Fruit fly (Drosophila melanogaster) whole organism, pupa: Measurements from ENCODE around the gene ATPsynCF6.

Experiments
- CG10348 ChIP-seq: fragments of 200-800 bp; sonication (Bioruptor generic); IDR thresholded peaks from 2 replicates; pipeline ENCODE4 v1.3.6; 2022; ENCODE audit warnings: missing biosample characterization, missing genetic modification characterization
- CG12605 ChIP-seq: fragments of 200-800 bp; sonication (Bioruptor generic); IDR thresholded peaks from 2 replicates; pipeline ENCODE4 v1.3.6; 2022; ENCODE audit warnings: missing biosample characterization, missing genetic modification characterization
- CG13204 ChIP-seq: fragments of 200-800 bp; sonication (Bioruptor generic); optimal IDR thresholded peaks from 2 replicates; lab custom pipeline; 2018; ENCODE audit warnings: missing biosample characterization, mild to moderate bottlenecking, missing genetic modification characterization, moderate library complexity
- CG14655 ChIP-seq: fragments of 200-800 bp; sonication (Bioruptor generic); optimal IDR thresholded peaks from 3 replicates; lab custom pipeline; 2017; ENCODE audit warnings: mild to moderate bottlenecking, missing biosample characterization, missing genetic modification reagents, missing genetic modification characterization
- CG15710 ChIP-seq: fragments of 200-800 bp; sonication (Bioruptor generic); optimal IDR thresholded peaks from 2 replicates; lab custom pipeline; 2018; ENCODE audit warnings: missing biosample characterization, mild to moderate bottlenecking, missing genetic modification characterization, moderate library complexity
- CG17806 ChIP-seq: fragments of 200-800 bp; sonication (Bioruptor generic); optimal IDR thresholded peaks from 2 replicates; lab custom pipeline; 2018; ENCODE audit warnings: missing biosample characterization, mild to moderate bottlenecking, missing genetic modification characterization, moderate library complexity
- CG32121 ChIP-seq: fragments of 200-800 bp; sonication (Bioruptor generic); IDR thresholded peaks from 2 replicates; pipeline ENCODE4 v1.3.6; 2022; ENCODE audit warnings: missing biosample characterization, missing genetic modification characterization
- CG34367 ChIP-seq: fragments of 200-800 bp; sonication (Bioruptor generic); optimal IDR thresholded peaks from 2 replicates; lab custom pipeline; 2018; ENCODE audit warnings: missing biosample characterization, mild to moderate bottlenecking, missing genetic modification characterization
- CG4496 ChIP-seq: fragments of 200-800 bp; sonication (Bioruptor generic); IDR thresholded peaks from 3 replicates; pipeline ENCODE4 v1.3.6; 2022; ENCODE audit warnings: missing biosample characterization, missing genetic modification characterization
- CG8159 ChIP-seq: fragments of 200-800 bp; sonication (Bioruptor generic); optimal IDR thresholded peaks from 3 replicates; lab custom pipeline; 2018; ENCODE audit warnings: missing biosample characterization, mild to moderate bottlenecking, missing genetic modification characterization, moderate library complexity
- CG8301 ChIP-seq: fragments of 200-800 bp; sonication (Bioruptor generic); optimal IDR thresholded peaks from 2 replicates; lab custom pipeline; 2018; ENCODE audit warnings: missing biosample characterization, mild to moderate bottlenecking, missing genetic modification characterization
- CG9948 ChIP-seq: fragments of 200-800 bp; sonication (Bioruptor generic); optimal IDR thresholded peaks from 2 replicates; lab custom pipeline; 2018; ENCODE audit warnings: missing biosample characterization, mild to moderate bottlenecking, missing genetic modification characterization, moderate library complexity
- D1 ChIP-seq: fragments of 200-800 bp; sonication (Bioruptor generic); optimal IDR thresholded peaks from 2 replicates; lab custom pipeline; 2018; ENCODE audit warnings: missing biosample characterization, mild to moderate bottlenecking, missing genetic modification characterization, moderate library complexity
- EcR ChIP-seq: fragments of 200-800 bp; sonication (Bioruptor generic); optimal IDR thresholded peaks from 3 replicates; lab custom pipeline; 2019; ENCODE audit warnings: missing biosample characterization, missing genetic modification characterization, mild to moderate bottlenecking, moderate library complexity, missing genetic modification reagents
- Ets98B ChIP-seq: fragments of 200-800 bp; sonication (Bioruptor generic); IDR thresholded peaks from 2 replicates; pipeline ENCODE4 v1.3.6; 2022; ENCODE audit warnings: missing biosample characterization, missing genetic modification characterization
- Pif1A ChIP-seq: fragments of 200-800 bp; sonication (Bioruptor generic); optimal IDR thresholded peaks from 3 replicates; lab custom pipeline; 2016; ENCODE audit warnings: missing biosample characterization, missing genetic modification characterization
- Pif1B ChIP-seq: fragments of 200-800 bp; sonication (Bioruptor generic); optimal IDR thresholded peaks from 3 replicates; lab custom pipeline; 2016; ENCODE audit warnings: missing biosample characterization, missing genetic modification characterization
- Snoo ChIP-seq: fragments of 200-800 bp; sonication (Bioruptor generic); optimal IDR thresholded peaks from 3 replicates; lab custom pipeline; 2017; ENCODE audit warnings: missing biosample characterization, mild to moderate bottlenecking, missing genetic modification characterization, inconsistent platforms
- fd96Ca ChIP-seq: fragments of 200-800 bp; sonication (Bioruptor generic); IDR thresholded peaks from 3 replicates; pipeline ENCODE4 v1.3.6; 2022; ENCODE audit warnings: missing biosample characterization, missing genetic modification characterization
- gl ChIP-seq: fragments of 200-800 bp; sonication (Bioruptor generic); optimal IDR thresholded peaks from 2 replicates; lab custom pipeline; 2018; ENCODE audit warnings: missing biosample characterization, mild to moderate bottlenecking, missing genetic modification characterization
- rn ChIP-seq: fragments of 200-800 bp; sonication (Bioruptor generic); IDR thresholded peaks from 2 replicates; pipeline ENCODE4 v1.3.6; 2022; ENCODE audit warnings: missing biosample characterization, missing genetic modification characterization

ATPsynCF6 gene

DNA sequence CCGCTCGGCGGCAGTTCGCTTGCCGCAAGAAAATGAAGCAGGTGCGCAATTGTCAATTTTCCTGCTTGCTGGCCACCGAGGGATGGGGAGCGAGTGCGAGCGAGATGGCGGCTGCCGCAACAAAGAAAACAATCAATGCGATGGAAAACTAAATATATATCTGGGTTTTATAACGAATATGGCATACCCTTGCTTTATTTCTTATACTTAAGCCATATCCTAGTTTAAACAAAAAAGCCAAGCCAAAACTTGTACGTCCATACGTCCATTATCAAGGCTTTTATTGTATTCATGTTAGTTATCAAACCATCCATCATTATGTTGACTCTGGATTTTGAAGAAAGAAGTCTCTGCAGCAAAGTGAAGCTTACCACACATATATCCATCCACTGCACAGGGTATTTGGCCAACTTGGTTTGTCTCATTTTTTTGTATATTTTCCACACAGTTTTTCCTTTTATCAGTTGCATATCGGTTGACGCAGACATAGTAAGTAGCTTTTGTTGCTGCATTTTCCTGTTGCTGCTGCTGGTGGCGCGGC lies 35.0 kb upstream of the ATPsynCF6 start:
- TF ChIP-seq CG32121 (GFP tag; lab: Robert Waterston, UW) = no peak
- no peak for TF ChIP-seq gl (tag; lab: Kevin White, UChicago)
- no peak for TF ChIP-seq Snoo (tag; lab: Kevin White, UChicago)
- no peak for TF ChIP-seq CG8159
- no peak for TF ChIP-seq CG12605 (GFP tag; lab: Robert Waterston, UW)
- peak; percentile 46; the same call in 1 of the 2 replicates for TF ChIP-seq Ets98B (GFP tag; lab: Robert Waterston, UW)
- no peak for TF ChIP-seq CG34367 (tag; lab: Kevin White, UChicago)
- no peak for TF ChIP-seq CG17806 (tag; lab: Kevin White, UChicago)
- TF ChIP-seq CG10348 (GFP tag; lab: Robert Waterston, UW) = no peak
- TF ChIP-seq CG8301 = peak; percentile 39
- TF ChIP-seq CG13204 = no peak
- peak; percentile 38 for TF ChIP-seq CG14655
- no peak for TF ChIP-seq fd96Ca (GFP tag; lab: Robert Waterston, UW)
- no peak for TF ChIP-seq Pif1B (GFP tag; lab: Kevin White, UChicago)
- no peak for TF ChIP-seq CG15710
- no peak for TF ChIP-seq CG4496 (GFP tag; lab: Robert Waterston, UW)
- TF ChIP-seq rn = no peak
- TF ChIP-seq EcR (GFP tag; lab: Kevin White, UChicago) = no peak
- TF ChIP-seq D1 (tag; lab: Kevin White, UChicago) = no peak
- no peak for TF ChIP-seq CG9948 (tag; lab: Kevin White, UChicago)
- TF ChIP-seq Pif1A (GFP tag; lab: Kevin White, UChicago) = no peak

DNA sequence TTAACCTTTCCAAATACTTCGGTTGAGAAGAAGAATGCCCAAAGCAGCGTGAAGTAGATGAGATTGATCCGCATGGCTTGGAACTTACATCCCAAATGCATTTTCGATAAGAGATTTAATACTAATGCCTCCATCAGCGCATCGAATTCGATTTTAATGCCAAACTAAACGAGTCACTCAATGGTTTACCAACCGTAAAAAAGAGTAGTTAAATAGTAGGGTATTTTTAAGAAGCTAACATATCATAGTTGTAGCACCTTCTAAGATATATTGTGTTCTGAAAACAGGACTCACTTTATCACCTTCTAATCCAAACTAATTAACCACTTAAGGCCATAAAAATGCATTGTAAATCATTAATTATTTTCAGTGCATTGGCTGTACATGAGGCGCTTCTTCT lies 32.9 kb upstream of the ATPsynCF6 start, which contains the start of gene CG31515:
Gene CG31515 (minus strand): TSS at position 101 of the 400 bp plus-strand sequence.
- TF ChIP-seq CG32121 (GFP tag; lab: Robert Waterston, UW) (no peak), CG10348 (GFP tag; lab: Robert Waterston, UW) (no peak), CG4496 (GFP tag; lab: Robert Waterston, UW) (no peak), Snoo (tag; lab: Kevin White, UChicago) (no peak), CG13204 (no peak), rn (no peak), CG9948 (tag; lab: Kevin White, UChicago) (no peak), gl (tag; lab: Kevin White, UChicago) (no peak), CG12605 (GFP tag; lab: Robert Waterston, UW) (no peak), Pif1B (GFP tag; lab: Kevin White, UChicago) (no peak), CG8301 (no peak), D1 (tag; lab: Kevin White, UChicago) (no peak), CG34367 (tag; lab: Kevin White, UChicago) (no peak), CG8159 (no peak), CG14655 (no peak), EcR (GFP tag; lab: Kevin White, UChicago) (no peak), CG17806 (tag; lab: Kevin White, UChicago) (no peak)

- TF ChIP-seq Pif1A (GFP tag; lab: Kevin White, UChicago) (no peak), CG17806 (tag; lab: Kevin White, UChicago) (peak; percentile 31), D1 (tag; lab: Kevin White, UChicago) (no peak), EcR (GFP tag; lab: Kevin White, UChicago) (no peak), CG13204 (no peak), fd96Ca (GFP tag; lab: Robert Waterston, UW) (peak; percentile 31; the same call in 1 of the 3 replicates), CG9948 (tag; lab: Kevin White, UChicago) (peak; percentile 18), CG14655 (peak; percentile 32), gl (tag; lab: Kevin White, UChicago) (no peak), CG8301 (peak; percentile 38), CG15710 (no peak), CG34367 (tag; lab: Kevin White, UChicago) (no peak), CG12605 (GFP tag; lab: Robert Waterston, UW) (peak; percentile 51; the same call in 1 of the 2 replicates), CG10348 (GFP tag; lab: Robert Waterston, UW) (peak; percentile 41; the same call in 1 of the 2 replicates), CG8159 (peak; percentile 22), Ets98B (GFP tag; lab: Robert Waterston, UW) (peak; percentile 46; the same call in 1 of the 2 replicates), CG4496 (GFP tag; lab: Robert Waterston, UW) (peak; percentile 70), rn (0 out of 2 replicates have a peak, but pooled peaks have one; percentile 27), Pif1B (GFP tag; lab: Kevin White, UChicago) (no peak), CG32121 (GFP tag; lab: Robert Waterston, UW) (peak; percentile 58), Snoo (tag; lab: Kevin White, UChicago) (no peak)
Observed at dm6 chr3R:23386907-23387306, 31.0 kb upstream of the ATPsynCF6 start.

- TF ChIP-seq Pif1A (GFP tag; lab: Kevin White, UChicago) (peak; percentile 13), CG13204 (no peak)
Observed at dm6 chr3R:23386021-23386457, 30.2 kb upstream of the ATPsynCF6 start.

DNA sequence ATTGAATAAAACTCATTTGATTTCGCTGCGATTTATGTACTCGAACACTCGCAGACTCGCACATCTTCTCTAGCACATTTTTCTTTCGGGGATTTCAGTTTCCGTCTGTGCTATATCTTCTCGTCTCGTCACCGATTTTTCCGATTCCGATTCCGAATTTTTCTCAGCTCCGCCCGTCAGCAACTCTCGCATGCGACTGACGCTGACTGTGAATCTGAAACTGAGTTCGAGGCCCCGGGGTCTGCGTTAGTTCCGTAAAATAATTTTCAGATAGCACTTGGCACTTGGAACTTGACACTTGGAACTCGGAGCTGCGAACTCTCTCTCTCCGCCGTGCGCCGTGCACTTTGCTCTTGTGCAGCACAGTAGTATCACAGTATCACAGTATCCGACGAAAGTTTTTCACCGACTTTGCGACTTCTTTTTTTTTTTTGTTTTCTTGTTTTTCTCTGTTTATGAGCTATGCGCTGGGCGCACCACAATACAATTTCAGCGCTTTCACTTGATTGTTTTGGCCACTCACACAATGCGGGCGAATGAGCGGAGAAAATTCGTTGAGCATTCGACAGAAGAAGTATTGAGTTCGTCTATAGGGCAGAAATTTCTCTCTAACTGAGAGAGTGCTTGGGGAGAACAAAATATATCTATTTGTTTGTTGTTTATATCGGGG lies 28.9 kb upstream of the ATPsynCF6 start, which contains the start of gene CG4393:
Gene CG4393 (minus strand): TSS at position 187 of the 670 bp plus-strand sequence.
- TF ChIP-seq CG32121 (GFP tag; lab: Robert Waterston, UW) (peak; percentile 39; the same call in 1 of the 2 replicates), CG12605 (GFP tag; lab: Robert Waterston, UW) (peak; percentile 57; the same call in 1 of the 2 replicates), CG4496 (GFP tag; lab: Robert Waterston, UW) (peak; percentile 45; the same call in 1 of the 3 replicates), EcR (GFP tag; lab: Kevin White, UChicago) (no peak), CG17806 (tag; lab: Kevin White, UChicago) (no peak), Snoo (tag; lab: Kevin White, UChicago) (no peak), gl (tag; lab: Kevin White, UChicago) (peak; percentile 31), CG13204 (peak; percentile 12), CG15710 (peak; percentile 16), CG8159 (peak; percentile 0), D1 (tag; lab: Kevin White, UChicago) (no peak), Ets98B (GFP tag; lab: Robert Waterston, UW) (peak; percentile 55), Pif1B (GFP tag; lab: Kevin White, UChicago) (peak; percentile 38), rn (no peak), CG14655 (peak; percentile 60), Pif1A (GFP tag; lab: Kevin White, UChicago) (peak; percentile 52), CG10348 (GFP tag; lab: Robert Waterston, UW) (no peak), CG9948 (tag; lab: Kevin White, UChicago) (no peak), CG8301 (peak; percentile 41), CG34367 (tag; lab: Kevin White, UChicago) (peak; percentile 13), fd96Ca (GFP tag; lab: Robert Waterston, UW) (peak; percentile 53; the same call in 2 of the 3 replicates)
- TF ChIP-seq, all 21 proteins: peak for 14
